Worm (Caenorhabditis elegans) whole organism, late embryonic: Measurements from ENCODE around the gene srlf-37.

Source experiments
- K02D7.2 ChIP-seq: sonication (generic microtip); optimal IDR thresholded peaks from 2 replicates; lab custom pipeline; 2017; ENCODE audit warnings: mild to moderate bottlenecking, missing genetic modification characterization, missing compliant biosample characterization
- K09A11.1 ChIP-seq: sonication (generic microtip); optimal IDR thresholded peaks from 2 replicates; lab custom pipeline; 2017; ENCODE audit warnings: antibody characterized with exemption, mild to moderate bottlenecking, missing genetic modification characterization, missing compliant biosample characterization; ENCODE audit not compliant: insufficient read depth
- T23F11.4 ChIP-seq: fragments of 200-800 bp; sonication (Bioruptor generic); optimal IDR thresholded peaks from 2 replicates; lab custom pipeline; 2018; ENCODE audit warnings: mild to moderate bottlenecking, missing genetic modification characterization, missing compliant biosample characterization
- Y22D7AL.16 ChIP-seq: sonication (generic microtip); optimal IDR thresholded peaks from 2 replicates; lab custom pipeline; 2016; ENCODE audit warnings: missing genetic modification characterization, missing compliant biosample characterization
- ahr-1 ChIP-seq: sonication (generic microtip); optimal IDR thresholded peaks from 2 replicates; lab custom pipeline; 2016; ENCODE audit warnings: missing genetic modification characterization, missing compliant biosample characterization
- ceh-14 ChIP-seq: sonication (generic microtip); optimal IDR thresholded peaks from 2 replicates; lab custom pipeline; 2016; ENCODE audit warnings: missing genotype, missing genetic modification characterization, missing compliant biosample characterization
- ceh-18 ChIP-seq: sonication (generic microtip); optimal IDR thresholded peaks from 2 replicates; lab custom pipeline; 2016; ENCODE audit warnings: missing genetic modification characterization, missing compliant biosample characterization
- ceh-2 ChIP-seq: sonication (generic microtip); optimal IDR thresholded peaks from 2 replicates; lab custom pipeline; 2016; ENCODE audit warnings: missing genotype, missing genetic modification characterization, missing compliant biosample characterization
- ceh-22 ChIP-seq: sonication (generic microtip); optimal IDR thresholded peaks from 2 replicates; lab custom pipeline; 2017; ENCODE audit warnings: missing biosample characterization, missing genetic modification characterization
- ceh-30 ChIP-seq: fragments of 150-350 bp; optimal IDR thresholded peaks from 2 replicates; lab custom pipeline; 2014; ENCODE audit warnings: missing biosample characterization, missing genetic modification characterization
- ceh-31 ChIP-seq: sonication (generic microtip); optimal IDR thresholded peaks from 2 replicates; lab custom pipeline; 2016; ENCODE audit warnings: missing genetic modification characterization, missing compliant biosample characterization
- elt-4 ChIP-seq: sonication (generic microtip); optimal IDR thresholded peaks from 2 replicates; lab custom pipeline; 2016; ENCODE audit warnings: missing genetic modification characterization, missing compliant biosample characterization
- ets-4 ChIP-seq: sonication (generic microtip); optimal IDR thresholded peaks from 2 replicates; lab custom pipeline; 2016; ENCODE audit warnings: missing genetic modification characterization, missing compliant biosample characterization
- eyg-1 ChIP-seq: sonication (generic microtip); optimal IDR thresholded peaks from 2 replicates; lab custom pipeline; 2016; ENCODE audit warnings: missing genotype, missing genetic modification characterization, missing compliant biosample characterization
- fax-1 ChIP-seq: sonication (generic microtip); optimal IDR thresholded peaks from 2 replicates; lab custom pipeline; 2016; ENCODE audit warnings: missing genotype, missing genetic modification characterization, missing compliant biosample characterization
- fkh-10 ChIP-seq: fragments of 150-350 bp; optimal IDR thresholded peaks from 2 replicates; lab custom pipeline; 2014; ENCODE audit warnings: missing biosample characterization, missing genetic modification reagents, missing genetic modification characterization
- fkh-6 ChIP-seq: sonication (generic microtip); optimal IDR thresholded peaks from 2 replicates; lab custom pipeline; 2016; ENCODE audit warnings: missing genetic modification characterization, missing compliant biosample characterization
- hlh-30 ChIP-seq: sonication (generic microtip); optimal IDR thresholded peaks from 2 replicates; lab custom pipeline; 2017; ENCODE audit warnings: antibody characterized with exemption, missing genetic modification characterization, missing compliant biosample characterization; ENCODE audit not compliant: insufficient read depth
- hlh-6 ChIP-seq: sonication (generic microtip); optimal IDR thresholded peaks from 2 replicates; lab custom pipeline; 2016; ENCODE audit warnings: missing genotype, missing genetic modification characterization, missing compliant biosample characterization
- hlh-8 ChIP-seq: sonication (generic microtip); optimal IDR thresholded peaks from 2 replicates; lab custom pipeline; 2016; ENCODE audit warnings: missing genotype, missing genetic modification characterization, missing compliant biosample characterization
- lin-11 ChIP-seq: fragments of 200-800 bp; sonication (Bioruptor generic); optimal IDR thresholded peaks from 2 replicates; lab custom pipeline; 2018; ENCODE audit warnings: mild to moderate bottlenecking, missing genetic modification characterization, missing compliant biosample characterization
- madf-2 ChIP-seq: sonication (generic microtip); optimal IDR thresholded peaks from 2 replicates; lab custom pipeline; 2017; ENCODE audit warnings: missing genetic modification characterization, missing compliant biosample characterization
- nfya-1 ChIP-seq: sonication (generic microtip); optimal IDR thresholded peaks from 2 replicates; lab custom pipeline; 2017; ENCODE audit warnings: missing genetic modification characterization, mild to moderate bottlenecking, missing compliant biosample characterization, antibody characterized with exemption, moderate library complexity
- nhr-11 ChIP-seq: fragments of 150-350 bp; optimal IDR thresholded peaks from 2 replicates; lab custom pipeline; 2014; ENCODE audit warnings: missing biosample characterization, missing genetic modification characterization
- nhr-232 ChIP-seq: sonication (generic microtip); optimal IDR thresholded peaks from 2 replicates; lab custom pipeline; 2016; ENCODE audit warnings: missing genetic modification characterization, missing compliant biosample characterization
- odd-2 ChIP-seq: sonication (generic microtip); optimal IDR thresholded peaks from 2 replicates; lab custom pipeline; 2017; ENCODE audit warnings: antibody characterized with exemption, mild to moderate bottlenecking, missing genetic modification characterization, missing compliant biosample characterization
- pag-3 ChIP-seq: sonication (generic microtip); optimal IDR thresholded peaks from 2 replicates; lab custom pipeline; 2016; ENCODE audit warnings: missing compliant biosample characterization, missing genetic modification characterization, borderline replicate concordance
- pat-9 ChIP-seq: fragments of 200-800 bp; sonication (Bioruptor generic); optimal IDR thresholded peaks from 2 replicates; lab custom pipeline; 2018; ENCODE audit warnings: mild to moderate bottlenecking, missing genetic modification characterization, moderate library complexity, missing compliant biosample characterization
- pha-4 ChIP-seq: fragments of 150-350 bp; optimal IDR thresholded peaks from 2 replicates; lab custom pipeline; 2018; ENCODE audit warnings: missing biosample characterization, missing genetic modification reagents, missing genetic modification characterization
- pros-1 ChIP-seq: fragments of 150-350 bp; optimal IDR thresholded peaks from 2 replicates; lab custom pipeline; 2014; ENCODE audit warnings: missing biosample characterization, missing genetic modification reagents, missing genetic modification characterization
- ref-2 ChIP-seq: sonication (generic microtip); optimal IDR thresholded peaks from 2 replicates; lab custom pipeline; 2016; ENCODE audit warnings: missing genetic modification characterization, missing compliant biosample characterization
- sox-4 ChIP-seq: sonication (generic microtip); optimal IDR thresholded peaks from 2 replicates; lab custom pipeline; 2017; ENCODE audit warnings: mild to moderate bottlenecking, missing genetic modification characterization, inconsistent platforms, missing compliant biosample characterization
- syd-9 ChIP-seq: sonication (generic microtip); optimal IDR thresholded peaks from 2 replicates; lab custom pipeline; 2016; ENCODE audit warnings: mild to moderate bottlenecking, missing genetic modification characterization, moderate library complexity, missing compliant biosample characterization
- tbx-2 ChIP-seq: sonication (generic microtip); optimal IDR thresholded peaks from 2 replicates; lab custom pipeline; 2016; ENCODE audit warnings: missing genetic modification characterization, missing compliant biosample characterization
- ttx-3 ChIP-seq: sonication (generic microtip); optimal IDR thresholded peaks from 2 replicates; lab custom pipeline; 2016; ENCODE audit warnings: missing genetic modification reagents, missing genetic modification characterization, missing compliant biosample characterization

Gene srlf-37

ce11 chrV:626321-626720 is 22.3 kb upstream of the srlf-37 start, which contains the start of gene F48G7.7:
F48G7.7 (minus strand) TSS chrV:626421.
- no peak for TF ChIP-seq sox-4

ce11 chrV:624922-625321 is 20.9 kb upstream of the srlf-37 start, which contains the start of gene srt-17:
srt-17 (minus strand) TSS chrV:625022.
- TF ChIP-seq ahr-1 (no peak), ets-4 (tag; lab: Kevin White, UChicago) (no peak), ttx-3 (tag; lab: Kevin White, UChicago) (no peak), ceh-22 (tag; lab: Kevin White, UChicago) (no peak), lin-11 (tag; lab: Kevin White, UChicago) (no peak), ceh-31 (no peak), fkh-6 (tag; lab: Kevin White, UChicago) (no peak), hlh-6 (tag; lab: Kevin White, UChicago) (no peak), fax-1 (no peak), pat-9 (tag; lab: Kevin White, UChicago) (no peak), eyg-1 (tag; lab: Kevin White, UChicago) (no peak), pag-3 (tag; lab: Kevin White, UChicago) (no peak), odd-2 (tag; lab: Kevin White, UChicago) (no peak)

ce11 chrV:622902-623301 is 18.9 kb upstream of the srlf-37 start, which contains the start of gene F48G7.5:
F48G7.5 (minus strand) TSS chrV:622935.
- TF ChIP-seq sox-4 (no peak), syd-9 (tag; lab: Kevin White, UChicago) (no peak), K02D7.2 (tag; lab: Kevin White, UChicago) (no peak), Y22D7AL.16 (tag; lab: Kevin White, UChicago) (no peak), ceh-2 (tag; lab: Kevin White, UChicago) (no peak), ceh-30 (tag; lab: Kevin White, UChicago) (no peak), pha-4 (tag; lab: Kevin White, UChicago) (no peak), elt-4 (tag; lab: Kevin White, UChicago) (no peak), K09A11.1 (tag; lab: Kevin White, UChicago) (no peak), hlh-30 (tag; lab: Kevin White, UChicago) (no peak), T23F11.4 (GFP tag; lab: Kevin White, UChicago) (no peak), fkh-10 (GFP tag; lab: Kevin White, UChicago) (no peak)

ce11 chrV:620987-621386 is 17.0 kb upstream of the srlf-37 start:
- TF ChIP-seq K02D7.2 (tag; lab: Kevin White, UChicago) (no peak), hlh-6 (tag; lab: Kevin White, UChicago) (no peak), ceh-18 (no peak), nhr-232 (tag; lab: Kevin White, UChicago) (no peak), hlh-8 (tag; lab: Kevin White, UChicago) (no peak), pros-1 (tag; lab: Kevin White, UChicago) (no peak), elt-4 (tag; lab: Kevin White, UChicago) (no peak), pha-4 (tag; lab: Kevin White, UChicago) (no peak), ets-4 (tag; lab: Kevin White, UChicago) (no peak), ref-2 (tag; lab: Kevin White, UChicago) (no peak), sox-4 (no peak), T23F11.4 (GFP tag; lab: Kevin White, UChicago) (no peak), madf-2 (tag; lab: Kevin White, UChicago) (no peak), ceh-14 (tag; lab: Kevin White, UChicago) (no peak), ceh-30 (tag; lab: Kevin White, UChicago) (no peak), nhr-11 (tag; lab: Kevin White, UChicago) (no peak), tbx-2 (no peak), fax-1 (no peak), nfya-1 (tag; lab: Kevin White, UChicago) (no peak)
